Fruit fly (Drosophila melanogaster): Measurements from ENCODE around the gene Ccdc39.

Ccdc39 gene

DNA sequence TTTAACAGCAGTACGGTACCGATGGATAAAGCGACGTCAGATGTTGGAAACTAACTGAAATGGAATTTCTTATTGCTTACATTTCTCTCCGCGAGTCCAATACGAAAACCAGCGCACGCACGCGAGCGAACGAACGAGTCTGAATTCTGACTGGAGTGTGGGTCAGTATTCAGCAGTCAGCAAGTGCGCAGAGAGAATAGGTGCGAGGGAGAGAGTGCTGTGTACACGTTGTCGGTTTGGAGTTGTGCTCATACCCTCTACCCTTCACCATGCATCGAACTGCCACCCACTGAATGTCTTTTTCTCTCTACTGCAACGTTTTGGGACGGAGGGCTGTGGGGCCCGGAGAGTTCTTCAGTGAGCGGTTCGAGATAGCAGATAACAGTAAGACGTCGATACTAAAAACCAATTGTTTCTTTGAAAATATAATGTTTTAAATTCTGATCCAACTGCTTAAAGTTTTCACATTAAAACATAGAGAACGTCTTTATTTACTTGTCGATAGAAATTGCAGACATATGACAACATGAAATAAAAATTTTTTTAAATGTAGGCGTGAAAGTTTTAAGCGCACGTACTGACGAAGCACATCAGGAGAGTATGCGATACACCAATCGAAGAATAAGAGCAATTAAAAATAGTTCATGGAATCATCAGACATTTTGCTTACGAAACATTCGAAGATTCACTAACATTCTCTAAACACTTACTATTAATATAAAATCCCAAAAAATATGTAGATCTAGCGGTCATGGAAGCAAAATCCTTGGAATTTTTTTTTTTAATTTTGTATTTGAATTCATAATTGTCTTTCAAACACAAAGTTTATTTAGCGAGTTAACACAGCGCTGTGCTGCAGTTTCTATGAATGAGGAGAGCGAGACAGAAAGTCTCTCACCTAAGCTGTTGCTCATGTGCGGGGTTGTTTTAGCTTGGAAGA is 44.8 kb downstream of the Ccdc39 start (continued):
- TF ChIP-seq Stat92E (GFP tag; optimal IDR thresholded peaks at IDR 0.05) (no peak), insv (GFP tag; optimal IDR thresholded peaks at IDR 0.05) (peak in 1 of 2 experiments; percentile 93), CG7745 (tag; optimal IDR thresholded peaks at IDR 0.05) (no peak), CG8388 (GFP tag; optimal IDR thresholded peaks at IDR 0.05) (peak; percentile 79), CG12236 (GFP tag; optimal IDR thresholded peaks at IDR 0.05) (peak; percentile 66), eve (GFP tag; optimal IDR thresholded peaks at IDR 0.05) (peak in 1 of 2 experiments; percentile 96), sr (GFP tag; IDR thresholded peaks at IDR 0.05) (no peak), bigmax (GFP tag; optimal IDR thresholded peaks at IDR 0.05) (no peak), dati (GFP tag; IDR thresholded peaks at IDR 0.05) (no peak), Hr39 (optimal IDR thresholded peaks at IDR 0.05) (no peak), pfk (GFP tag; optimal IDR thresholded peaks at IDR 0.05) (peak; percentile 0), chn (GFP tag; optimal IDR thresholded peaks at IDR 0.05) (peak; percentile 77), CG15479 (GFP tag; optimal IDR thresholded peaks at IDR 0.05) (no peak), Dad (GFP tag; optimal IDR thresholded peaks at IDR 0.05) (peak; percentile 18), CG2199 (GFP tag; IDR thresholded peaks at IDR 0.05) (no peak), CG10565 (GFP tag; optimal IDR thresholded peaks at IDR 0.05) (no peak), odd (GFP tag; optimal IDR thresholded peaks at IDR 0.05) (peak; percentile 84), CG12299 (tag; optimal IDR thresholded peaks at IDR 0.05) (peak; percentile 28), schlank (tag; optimal IDR thresholded peaks at IDR 0.05) (peak; percentile 3), slp2 (GFP tag; optimal IDR thresholded peaks at IDR 0.05) (peak; percentile 87), Dip2 (GFP tag; IDR thresholded peaks at IDR 0.05) (no peak), gfzf (GFP tag; optimal IDR thresholded peaks at IDR 0.05) (no peak), CG18011 (GFP tag; optimal IDR thresholded peaks at IDR 0.05) (peak; percentile 23), Oli (tag; optimal IDR thresholded peaks at IDR 0.05) (peak; percentile 92), lmd (GFP tag; IDR thresholded peaks at IDR 0.05) (no peak), yki (optimal IDR thresholded peaks at IDR 0.05) (peak; percentile 65), Rx (GFP tag; IDR thresholded peaks at IDR 0.05) (no peak), wek (GFP tag; optimal IDR thresholded peaks at IDR 0.05) (no peak), MTF-1 (GFP tag; optimal IDR thresholded peaks at IDR 0.05; ENCODE audit: borderline replicate concordance) (no peak), E2f1 (GFP tag; IDR thresholded peaks at IDR 0.05) (no peak), Kr (GFP tag; optimal IDR thresholded peaks at IDR 0.05) (no peak), CG10543 (GFP tag; optimal IDR thresholded peaks at IDR 0.05) (peak; percentile 87), Atf6 (GFP tag; IDR thresholded peaks at IDR 0.05) (no peak), CG2120 (GFP tag; optimal IDR thresholded peaks at IDR 0.05) (peak; percentile 88), cad (GFP tag; optimal IDR thresholded peaks at IDR 0.05) (no peak), CG1602 (GFP tag; optimal IDR thresholded peaks at IDR 0.05) (peak; percentile 86), Abd-B (GFP tag; optimal IDR thresholded peaks at IDR 0.05) (peak; percentile 82), so (GFP tag; IDR thresholded peaks at IDR 0.05) (no peak), Hr78 (GFP tag; optimal IDR thresholded peaks at IDR 0.05) (peak in 1 of 2 experiments; percentile 77), fu2 (GFP tag; optimal IDR thresholded peaks at IDR 0.05) (peak; percentile 81), Ssrp (tag; optimal IDR thresholded peaks at IDR 0.05) (peak; percentile 86), CG17829 (tag; optimal IDR thresholded peaks at IDR 0.05) (peak; percentile 69), CG8359 (GFP tag; optimal IDR thresholded peaks at IDR 0.05; ENCODE audit: borderline replicate concordance) (peak; percentile 45), hth (optimal IDR thresholded peaks at IDR 0.05) (no peak), CG18599 (GFP tag; optimal IDR thresholded peaks at IDR 0.05) (peak; percentile 89), Mad (GFP tag; optimal IDR thresholded peaks at IDR 0.05) (peak; percentile 79), NC2β (GFP tag; optimal IDR thresholded peaks at IDR 0.05) (peak; percentile 74), Taf1 (GFP tag; IDR thresholded peaks at IDR 0.05) (no peak), CG15011 (GFP tag; optimal IDR thresholded peaks at IDR 0.05) (peak; percentile 78)
